Worm (Caenorhabditis elegans): ENCODE data around the gene srz-69.

Gene srz-69

DNA sequence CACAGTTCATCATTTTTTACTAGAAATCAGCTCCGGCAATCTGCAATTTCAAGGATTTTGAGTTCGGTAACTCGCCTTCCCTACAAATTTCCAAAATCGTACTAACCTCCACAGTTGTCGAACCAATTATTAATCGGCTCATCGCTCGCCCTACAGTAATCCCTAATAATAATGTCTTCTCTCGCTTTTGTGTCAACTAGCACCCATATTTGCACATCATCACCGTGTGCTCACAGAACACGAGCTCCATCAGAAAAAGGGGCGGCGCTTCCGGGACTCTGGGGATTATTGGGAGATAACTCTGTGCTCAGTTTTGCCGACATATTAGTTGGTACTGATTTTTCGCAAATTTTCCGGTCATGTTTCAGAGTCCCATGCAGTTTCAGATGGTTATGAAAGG lies 20.9 kb upstream of the srz-69 start, which contains the start of gene ceh-53:
Gene ceh-53 (plus strand): TSS at position 301 of the 400 bp plus-strand sequence.
- no peak for TF ChIP-seq unc-62 (GFP tag; optimal IDR thresholded peaks at IDR 0.05)

DNA sequence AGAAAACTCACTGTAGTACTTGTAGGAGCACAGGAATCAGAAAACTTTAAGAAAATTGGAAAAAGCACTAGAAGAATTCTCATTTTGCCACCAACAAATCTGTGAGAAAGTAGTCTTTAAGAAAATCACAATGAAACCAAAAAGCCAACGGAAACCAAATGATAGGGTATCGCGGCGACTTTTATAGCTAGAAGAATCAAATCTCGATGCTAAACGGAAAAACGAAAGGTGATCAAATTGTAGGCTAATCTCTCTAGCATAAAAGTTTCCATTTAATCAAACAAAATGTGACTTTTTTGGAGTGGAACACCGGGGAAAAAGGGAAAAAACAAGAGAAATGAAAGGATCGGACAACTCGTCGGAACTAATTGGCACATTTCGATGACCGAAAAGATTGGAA lies 19.3 kb upstream of the srz-69 start, which contains the start of gene C09G12.17:
Gene C09G12.17 (minus strand): TSS at position 101 of the 400 bp plus-strand sequence.
- TF ChIP-seq unc-62 (GFP tag; optimal IDR thresholded peaks at IDR 0.05): no peak

DNA sequence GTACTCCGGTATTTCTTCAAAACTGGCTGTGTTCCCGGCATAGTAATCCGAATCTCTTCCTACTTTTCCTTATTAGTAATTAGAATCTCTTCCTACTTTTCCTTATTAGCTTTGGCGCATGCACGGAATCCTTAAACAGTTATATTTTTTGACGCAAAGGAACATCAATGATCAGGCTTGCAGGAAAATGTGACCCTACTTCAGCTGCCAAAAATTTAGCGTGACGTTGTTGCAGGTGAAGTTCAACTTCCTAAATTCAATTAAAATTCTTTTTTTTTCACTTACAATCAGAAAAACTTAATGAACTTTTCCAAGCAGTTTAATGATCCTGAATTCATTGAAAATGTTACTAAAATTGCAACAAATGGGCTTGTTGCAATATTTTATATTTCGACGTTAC lies 16.3 kb upstream of the srz-69 start, which contains the start of gene srz-79:
Gene srz-79 (plus strand): TSS at position 301 of the 400 bp plus-strand sequence.
- no peak for TF ChIP-seq unc-62 (GFP tag; optimal IDR thresholded peaks at IDR 0.05)

DNA sequence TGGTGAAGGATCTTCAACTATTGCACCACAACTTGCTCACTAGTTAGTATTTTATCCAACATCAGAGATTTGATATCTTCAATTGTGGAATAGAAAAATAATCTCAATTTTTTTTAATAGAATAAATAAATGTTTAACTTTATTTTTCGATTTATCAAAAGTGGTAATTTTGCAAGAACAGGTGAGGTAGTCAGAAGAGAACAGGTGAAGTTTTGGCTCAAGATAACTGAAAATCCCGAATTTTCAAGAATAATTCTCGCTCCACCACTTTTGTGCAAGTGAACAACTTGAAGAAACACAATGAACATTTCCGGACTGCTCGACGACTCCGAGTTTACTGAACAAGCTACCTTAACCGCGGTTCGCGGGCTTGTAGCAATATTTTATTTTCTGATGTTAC lies 14.5 kb upstream of the srz-69 start, which contains the start of gene srz-78:
Gene srz-78 (plus strand): TSS at position 301 of the 400 bp plus-strand sequence.
- TF ChIP-seq unc-62 (GFP tag; optimal IDR thresholded peaks at IDR 0.05): no peak

DNA sequence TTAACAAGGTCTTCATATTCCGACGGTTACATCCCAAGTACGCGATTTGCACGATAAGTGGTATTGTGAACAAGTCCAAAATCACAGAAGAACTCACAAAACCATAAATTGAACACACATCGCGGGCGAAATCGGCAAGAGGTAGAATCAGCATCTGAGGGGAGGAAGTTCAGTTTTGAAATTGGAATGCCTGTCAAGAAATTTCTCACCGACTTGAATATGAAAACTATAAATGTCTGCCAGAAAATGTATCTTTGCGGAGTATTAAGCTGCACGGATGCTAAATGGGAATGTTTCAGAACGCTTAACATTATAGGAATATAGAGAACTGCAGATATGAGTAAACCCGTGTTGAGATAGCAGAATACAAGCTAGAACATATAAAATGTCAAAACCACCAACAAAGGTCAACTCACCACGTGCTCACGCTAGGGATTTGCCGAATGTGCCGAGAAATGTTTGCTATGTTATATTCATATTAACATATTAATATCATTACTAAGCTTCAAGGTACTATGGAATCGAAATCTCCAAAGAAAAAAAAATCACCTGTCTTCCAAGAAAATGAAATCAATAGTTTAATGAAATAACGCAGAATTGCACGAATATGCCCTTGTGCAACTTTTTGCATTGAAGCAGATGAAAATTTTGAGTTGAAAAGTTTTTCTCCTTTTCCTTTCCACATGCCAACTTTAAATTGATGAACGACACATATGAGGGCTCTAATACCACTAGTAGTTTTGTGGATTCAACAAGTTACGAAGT lies 5.4 kb upstream of the srz-69 start, which contains the start of gene srz-82:
Gene srz-82 (plus strand): TSS at position 701 of the 765 bp plus-strand sequence.
- no peak for TF ChIP-seq unc-62 (GFP tag; optimal IDR thresholded peaks at IDR 0.05)

DNA sequence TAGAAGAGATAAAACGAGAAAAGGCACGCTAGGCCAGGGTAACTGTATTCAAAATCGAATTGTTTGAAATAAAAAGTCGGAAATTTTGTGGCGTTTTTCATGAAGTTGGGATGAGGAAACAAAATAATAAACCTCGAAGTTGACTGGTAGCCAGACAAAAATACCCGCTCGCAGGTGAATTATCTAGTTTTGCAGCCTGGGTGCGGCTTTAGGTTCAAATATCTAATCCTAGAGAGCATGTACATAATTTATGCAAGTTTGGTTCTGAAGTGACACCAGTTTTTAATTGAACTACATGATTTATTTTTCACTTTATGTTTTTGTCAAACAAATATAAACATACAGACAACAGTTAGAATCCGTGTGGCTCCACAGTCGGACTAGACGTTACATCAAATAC lies 4.7 kb upstream of the srz-69 start, which contains the start of gene srz-37:
Gene srz-37 (minus strand): TSS at position 101 of the 400 bp plus-strand sequence.
- TF ChIP-seq unc-62 (GFP tag; optimal IDR thresholded peaks at IDR 0.05): no peak

DNA sequence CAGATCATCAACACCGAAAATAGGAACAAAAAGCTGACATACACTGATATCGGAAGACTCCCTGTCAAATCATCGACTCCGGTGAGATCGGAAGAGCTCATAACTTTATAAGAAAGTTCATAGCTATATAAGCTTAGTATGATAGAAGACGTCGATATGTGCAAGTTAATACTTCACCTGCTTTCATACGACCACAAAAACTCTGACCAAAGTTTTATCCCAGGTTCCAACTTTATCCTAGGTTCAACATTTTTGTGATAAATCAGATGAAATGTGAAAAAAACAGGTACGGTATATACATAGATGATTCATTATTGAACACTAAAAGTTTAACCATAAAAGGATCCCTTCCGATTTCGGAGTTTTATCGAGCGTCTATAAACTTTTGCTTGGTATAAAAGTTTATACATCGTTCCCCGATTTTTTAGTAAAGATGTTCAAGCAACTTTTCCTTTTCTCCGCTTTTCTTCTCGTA lies 1.9 kb upstream of the srz-69 start, which contains the start of the genes srz-70 and C09G12.5:
Gene srz-70 (minus strand): TSS at position 101 of the 475 bp plus-strand sequence.
Gene C09G12.5 (plus strand): TSS at position 425 of the 475 bp plus-strand sequence.
- no peak for TF ChIP-seq unc-62 (GFP tag; optimal IDR thresholded peaks at IDR 0.05)

DNA sequence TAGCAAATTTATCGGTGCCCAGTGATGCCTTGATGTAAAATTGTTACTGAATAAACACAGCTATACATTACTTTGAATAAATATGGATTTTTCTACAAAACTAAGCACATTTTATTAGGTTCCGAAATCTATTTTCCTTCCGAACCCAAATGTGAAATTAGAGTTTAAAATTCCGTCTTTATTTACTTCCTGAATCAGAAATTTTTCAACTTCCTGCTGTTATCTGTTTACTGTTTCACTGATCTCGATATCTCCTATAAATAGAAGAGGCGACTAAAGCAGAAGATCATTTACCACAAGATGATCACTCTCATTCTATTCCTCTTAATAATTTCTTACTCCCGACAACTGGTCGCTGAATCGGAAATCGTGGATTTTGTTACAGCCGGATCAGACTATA lies 7.3 kb downstream of the srz-69 start, which contains the start of gene F58E2.2:
Gene F58E2.2 (plus strand): TSS at position 301 of the 400 bp plus-strand sequence.
- no peak for TF ChIP-seq unc-62 (GFP tag; optimal IDR thresholded peaks at IDR 0.05)

DNA sequence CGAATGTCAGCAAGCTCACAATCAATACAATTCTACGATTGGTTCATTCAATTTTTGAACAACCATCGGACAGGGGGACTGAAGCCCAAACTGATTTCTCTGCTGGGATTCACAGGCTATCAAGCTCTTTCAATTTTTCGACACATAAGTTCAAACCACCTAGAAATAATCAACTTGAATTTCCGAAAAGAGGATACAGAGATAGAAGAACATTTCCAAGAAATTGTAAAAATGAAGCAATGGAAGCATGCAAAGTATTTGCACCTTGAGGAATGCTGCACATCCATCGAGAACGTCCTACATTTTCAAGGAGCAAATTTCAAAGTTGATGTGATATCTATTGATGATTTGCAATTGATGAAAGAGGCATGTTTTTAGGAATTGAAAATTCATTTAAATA lies 9.3 kb downstream of the srz-69 start:
- TF ChIP-seq unc-62 (GFP tag; optimal IDR thresholded peaks at IDR 0.05): no peak

DNA sequence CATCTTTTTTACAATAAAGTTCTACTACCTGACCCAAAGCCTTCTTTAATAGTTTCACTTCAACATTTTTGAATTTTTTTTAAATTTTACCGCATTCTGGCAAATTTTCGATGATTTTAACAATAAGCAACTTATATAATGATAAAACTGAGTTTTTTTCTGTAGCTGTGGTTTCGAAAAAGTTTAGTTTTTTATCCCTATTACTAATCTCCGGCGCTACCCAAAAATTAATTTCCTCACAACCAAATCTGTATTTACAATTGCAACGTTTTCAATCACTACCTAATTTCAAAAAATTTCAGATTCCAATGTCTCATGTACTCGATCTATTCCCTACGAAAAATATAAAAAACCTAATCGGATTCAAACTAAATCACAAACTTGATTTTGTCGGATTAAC lies 9.9 kb downstream of the srz-69 start, which contains the start of gene F58E2.3:
Gene F58E2.3 (plus strand): TSS at position 301 of the 400 bp plus-strand sequence.
- TF ChIP-seq unc-62 (GFP tag; optimal IDR thresholded peaks at IDR 0.05): no peak

DNA sequence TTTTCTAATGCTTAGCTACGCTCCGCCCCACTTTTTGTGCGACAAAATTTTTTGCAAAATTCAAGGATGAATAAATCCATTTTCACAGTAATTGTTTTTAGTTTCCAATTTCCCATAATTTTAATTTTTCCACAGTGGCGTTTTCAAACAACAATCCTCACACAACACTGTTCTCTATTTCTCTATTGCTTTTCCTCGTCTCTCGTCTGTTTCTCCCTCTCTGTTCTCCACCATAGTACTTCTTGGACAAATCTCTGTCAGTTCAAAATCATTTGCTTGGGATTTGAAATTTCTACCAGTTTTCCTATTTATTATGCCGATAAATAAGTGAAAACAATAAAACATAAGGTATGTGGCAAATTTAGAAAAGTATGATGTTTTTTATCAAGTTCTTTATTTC lies 13.8 kb downstream of the srz-69 start, which contains the start of gene F58E2.4:
Gene F58E2.4 (plus strand): TSS at position 134 of the 400 bp plus-strand sequence.
- TF ChIP-seq unc-62 (GFP tag; optimal IDR thresholded peaks at IDR 0.05): no peak

DNA sequence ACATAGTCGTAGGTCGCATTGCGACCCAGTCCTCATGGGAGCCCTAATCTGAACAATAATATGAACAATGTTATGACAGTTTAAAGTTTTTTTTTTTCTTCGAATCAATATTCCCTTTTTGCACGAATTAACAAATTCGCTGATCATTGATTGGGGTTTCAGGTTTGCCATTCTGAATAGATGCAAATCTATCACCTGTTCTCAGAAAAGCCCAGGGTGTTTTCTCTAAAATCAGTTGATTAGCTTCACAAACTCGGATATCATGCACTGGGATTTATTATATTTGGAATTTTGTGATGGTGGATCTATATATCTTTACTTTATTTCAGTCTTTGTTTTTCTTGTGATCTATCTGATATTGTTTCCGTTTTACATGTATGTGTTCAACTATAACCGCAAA lies 23.7 kb downstream of the srz-69 start, which contains the start of gene srz-23:
Gene srz-23 (plus strand): TSS at position 263 of the 400 bp plus-strand sequence.
- TF ChIP-seq unc-62 (GFP tag; optimal IDR thresholded peaks at IDR 0.05): no peak

DNA sequence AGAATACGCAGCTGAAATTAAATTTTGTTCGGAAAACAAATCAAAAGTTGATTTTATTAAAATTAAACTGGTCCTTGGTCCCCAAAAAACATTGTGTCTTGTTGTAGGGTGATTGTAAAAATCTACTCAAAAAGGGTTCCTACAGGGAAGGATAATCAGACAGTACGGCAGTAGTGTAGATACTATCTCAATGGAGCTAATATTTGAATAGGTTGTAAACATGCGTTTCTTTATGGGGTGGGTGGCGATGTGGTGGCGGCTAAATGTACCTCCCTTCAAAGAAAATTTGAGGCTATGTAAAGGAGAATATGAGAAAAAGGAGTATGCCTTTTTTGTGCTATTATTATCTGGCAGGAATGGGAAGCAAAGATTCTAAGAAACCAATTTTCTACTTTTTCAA lies 24.5 kb downstream of the srz-69 start:
- TF ChIP-seq unc-62 (GFP tag; optimal IDR thresholded peaks at IDR 0.05): no peak

DNA sequence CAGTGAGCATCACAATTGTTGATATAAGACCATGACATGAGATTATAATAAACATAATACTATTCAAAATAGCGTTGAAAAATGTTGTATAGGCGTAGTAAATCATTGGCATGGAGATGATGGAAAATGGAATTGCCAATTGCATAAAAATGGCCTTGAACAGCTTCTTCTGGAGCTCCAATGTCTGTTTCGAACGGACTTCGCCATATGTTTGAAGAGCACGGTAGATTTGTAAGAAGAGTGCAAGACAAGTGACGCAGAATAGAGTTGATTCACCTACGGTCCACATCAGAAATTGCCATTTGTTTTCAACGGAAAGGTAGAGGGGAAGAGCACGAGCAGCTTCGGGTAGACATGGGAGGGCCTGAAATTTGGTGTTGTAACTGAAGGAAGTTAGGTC lies 29.7 kb downstream of the srz-69 start:
- TF ChIP-seq unc-62 (GFP tag; optimal IDR thresholded peaks at IDR 0.05): no peak

DNA sequence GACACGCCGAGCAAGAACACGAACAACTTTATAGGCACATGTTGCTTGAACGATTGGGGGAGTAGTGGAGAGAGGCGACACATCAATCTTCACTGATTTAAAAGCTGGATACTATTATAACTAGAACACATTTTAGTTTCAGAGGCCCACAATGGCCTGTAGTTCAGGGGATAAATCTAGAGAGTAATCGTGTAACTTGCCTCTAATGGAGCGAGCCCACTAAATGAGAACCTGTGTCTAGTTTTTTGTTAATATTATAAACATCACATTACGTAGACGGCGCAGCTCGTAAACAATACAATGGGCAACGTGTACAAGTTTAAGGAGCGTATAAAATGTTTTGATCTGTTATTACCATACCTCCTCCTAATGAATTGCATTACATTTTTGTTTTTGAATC lies 32.4 kb downstream of the srz-69 start, which contains the start of gene F58E2.5:
Gene F58E2.5 (plus strand): TSS at position 301 of the 400 bp plus-strand sequence.
- no peak for TF ChIP-seq unc-62 (GFP tag; optimal IDR thresholded peaks at IDR 0.05)

DNA sequence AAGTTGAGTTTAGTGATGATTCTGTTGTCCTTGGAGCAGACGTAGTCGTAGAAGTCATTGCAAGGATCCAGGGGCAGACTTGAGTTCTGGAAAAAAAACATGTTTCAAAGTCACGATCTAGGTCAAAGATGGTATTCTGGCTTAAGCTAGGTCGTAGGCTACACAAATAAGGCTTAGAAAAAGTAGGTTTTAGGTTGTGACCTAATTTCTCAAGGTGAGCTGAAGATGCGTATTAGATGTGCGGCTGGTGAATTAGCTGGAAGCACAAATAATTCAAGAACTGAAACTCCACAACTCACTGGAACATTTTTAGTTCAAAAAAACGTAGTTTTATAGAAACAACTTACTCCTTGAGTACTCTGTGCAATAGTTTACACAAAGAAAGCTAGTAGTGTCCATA lies 32.9 kb downstream of the srz-69 start, which contains the start of gene F09D12.2:
Gene F09D12.2 (minus strand): TSS at position 101 of the 400 bp plus-strand sequence.
- no peak for TF ChIP-seq unc-62 (GFP tag; optimal IDR thresholded peaks at IDR 0.05)
